Worm (Caenorhabditis elegans) whole organism, L1 larva: ENCODE measurements around the gene F56D2.2.

Experiments
- C04F5.9 ChIP-seq: sonication (generic microtip); optimal IDR thresholded peaks from 2 replicates; lab custom pipeline; 2016; ENCODE audit warnings: missing genetic modification characterization, missing compliant biosample characterization
- C34B4.2 ChIP-seq: sonication (generic microtip); optimal IDR thresholded peaks from 2 replicates; lab custom pipeline; 2017; ENCODE audit warnings: mild to moderate bottlenecking, missing genetic modification characterization, missing compliant biosample characterization
- Y116A8C.19 ChIP-seq: sonication (generic microtip); optimal IDR thresholded peaks from 2 replicates; lab custom pipeline; 2016; ENCODE audit warnings: missing compliant biosample characterization, missing genetic modification characterization, borderline replicate concordance
- aly-2 ChIP-seq: fragments of 150-350 bp; optimal IDR thresholded peaks from 2 replicates; lab custom pipeline; 2014; ENCODE audit warnings: missing biosample characterization, missing genetic modification characterization
- ama-1 ChIP-seq: fragments of 150-350 bp; optimal IDR thresholded peaks from 2 replicates; lab custom pipeline; 2014
- ceh-63 ChIP-seq: fragments of 200-800 bp; sonication (Bioruptor generic); optimal IDR thresholded peaks from 2 replicates; lab custom pipeline; 2018; ENCODE audit warnings: mild to moderate bottlenecking, missing genetic modification characterization, missing compliant biosample characterization
- ceh-8 ChIP-seq: fragments of 200-800 bp; sonication (Bioruptor generic); optimal IDR thresholded peaks from 2 replicates; lab custom pipeline; 2018; ENCODE audit warnings: mild to moderate bottlenecking, missing genetic modification characterization, moderate library complexity, missing compliant biosample characterization
- ceh-82 ChIP-seq, 3 experiments: fragments of 150-350 bp in 1 of 3; sonication (generic microtip) in 2 of 3; optimal IDR thresholded peaks; 2 replicates each; lab custom pipeline; 2014 to 2017; ENCODE audit warnings: missing biosample characterization in 3 of 3, missing genetic modification characterization in 3 of 3
- ceh-90 ChIP-seq: sonication (generic microtip); optimal IDR thresholded peaks from 2 replicates; lab custom pipeline; 2016; ENCODE audit warnings: missing genetic modification characterization, missing compliant biosample characterization
- dpl-1 ChIP-seq, 3 experiments: fragments of 150-350 bp in 2 of 3; sonication (generic microtip) in 1 of 3; optimal IDR thresholded peaks; 2 replicates each; lab custom pipeline; 2014 to 2017; ENCODE audit warnings: missing biosample characterization in 3 of 3, missing genetic modification characterization in 3 of 3, missing genetic modification reagents in 3 of 3
- dsc-1 ChIP-seq: sonication (generic microtip); optimal IDR thresholded peaks from 2 replicates; lab custom pipeline; 2016; ENCODE audit warnings: mild to moderate bottlenecking, missing genetic modification characterization, missing compliant biosample characterization
- efl-1 ChIP-seq, 4 experiments: fragments of 150-350 bp; optimal IDR thresholded peaks in 3 of 4; peaks in 1 of 4; 1 replicate in 1 of 4; 2 replicates in 3 of 4; lab custom pipeline; 2014; ENCODE audit warnings: missing biosample characterization in 2 of 4, missing genetic modification characterization in 2 of 4, missing genetic modification reagents in 2 of 4
- efl-3 ChIP-seq: fragments of 200-800 bp; sonication (Bioruptor generic); optimal IDR thresholded peaks from 2 replicates; lab custom pipeline; 2018; ENCODE audit warnings: mild to moderate bottlenecking, missing genetic modification characterization, missing compliant biosample characterization
- egl-27 ChIP-seq, 2 experiments: fragments of 150-350 bp in 1 of 2; sonication (generic microtip); optimal IDR thresholded peaks; 3 replicates each; lab custom pipeline; 2017 to 2018; ENCODE audit warnings: missing biosample characterization in 2 of 2, missing genetic modification characterization in 2 of 2, missing genetic modification reagents in 2 of 2
- elt-3 ChIP-seq, 6 experiments: fragments of 150-350 bp in 1 of 6; sonication (generic microtip); optimal IDR thresholded peaks; 2 replicates each; lab custom pipeline; 2017 to 2018; ENCODE audit warnings: missing biosample characterization in 6 of 6, missing genetic modification characterization in 6 of 6, inconsistent platforms in 1 of 6
- fkh-10 ChIP-seq: sonication (generic microtip); optimal IDR thresholded peaks from 2 replicates; lab custom pipeline; 2017; ENCODE audit warnings: missing biosample characterization, missing genetic modification reagents, missing genetic modification characterization
- fkh-8 ChIP-seq: sonication (generic microtip); optimal IDR thresholded peaks from 2 replicates; lab custom pipeline; 2016; ENCODE audit warnings: mild to moderate bottlenecking, missing genetic modification characterization, missing compliant biosample characterization
- jun-1 ChIP-seq: fragments of 150-350 bp; optimal IDR thresholded peaks from 2 replicates; lab custom pipeline; 2014; ENCODE audit warnings: missing biosample characterization, missing genetic modification reagents, missing genetic modification characterization
- lin-14 ChIP-seq: fragments of 200-800 bp; sonication (Bioruptor generic); optimal IDR thresholded peaks from 2 replicates; lab custom pipeline; 2018; ENCODE audit warnings: mild to moderate bottlenecking, missing genetic modification characterization, moderate library complexity, missing compliant biosample characterization
- mab-9 ChIP-seq: fragments of 200-800 bp; sonication (Bioruptor generic); IDR thresholded peaks from 2 replicates; pipeline ENCODE4 v1.3.6; 2022; ENCODE audit warnings: missing genetic modification reagents, missing genetic modification characterization, missing compliant biosample characterization
- mdl-1 ChIP-seq, 2 experiments: fragments of 150-350 bp; optimal IDR thresholded peaks; 2 replicates each; lab custom pipeline; 2014 to 2017; ENCODE audit warnings: missing biosample characterization in 2 of 2, missing genetic modification characterization in 2 of 2, inconsistent platforms in 1 of 2
- nhr-11 ChIP-seq: fragments of 150-350 bp; optimal IDR thresholded peaks from 2 replicates; lab custom pipeline; 2014; ENCODE audit warnings: missing biosample characterization, missing genetic modification characterization
- nhr-12 ChIP-seq: sonication (generic microtip); optimal IDR thresholded peaks from 2 replicates; lab custom pipeline; 2017; ENCODE audit warnings: missing biosample characterization, missing genetic modification characterization
- nhr-28 ChIP-seq: fragments of 150-350 bp; optimal IDR thresholded peaks from 2 replicates; lab custom pipeline; 2014; ENCODE audit warnings: missing biosample characterization, missing genetic modification characterization
- nhr-47 ChIP-seq: sonication (generic microtip); optimal IDR thresholded peaks from 2 replicates; lab custom pipeline; 2016; ENCODE audit warnings: mild to moderate bottlenecking, missing genetic modification characterization, moderate library complexity, missing compliant biosample characterization
- nhr-71 ChIP-seq: sonication (generic microtip); optimal IDR thresholded peaks from 2 replicates; lab custom pipeline; 2016; ENCODE audit warnings: mild to moderate bottlenecking, missing genetic modification characterization, moderate library complexity, missing compliant biosample characterization
- nhr-76 ChIP-seq: sonication (generic microtip); optimal IDR thresholded peaks from 2 replicates; lab custom pipeline; 2017; ENCODE audit warnings: missing biosample characterization, missing genetic modification characterization
- pag-3 ChIP-seq: sonication (generic microtip); optimal IDR thresholded peaks from 2 replicates; lab custom pipeline; 2017; ENCODE audit warnings: missing genetic modification characterization, mild to moderate bottlenecking, missing compliant biosample characterization, antibody characterized with exemption, borderline replicate concordance; ENCODE audit not compliant: insufficient read depth
- pax-3 ChIP-seq: fragments of 200-800 bp; sonication (Bioruptor generic); optimal IDR thresholded peaks from 2 replicates; lab custom pipeline; 2018; ENCODE audit warnings: mild to moderate bottlenecking, missing genetic modification characterization, moderate library complexity, missing compliant biosample characterization
- pqm-1 ChIP-seq: sonication (generic microtip); optimal IDR thresholded peaks from 3 replicates; lab custom pipeline; 2017; ENCODE audit warnings: missing biosample characterization, missing genetic modification characterization
- rnt-1 ChIP-seq: sonication (generic microtip); optimal IDR thresholded peaks from 2 replicates; lab custom pipeline; 2016; ENCODE audit warnings: mild to moderate bottlenecking, missing genetic modification characterization, moderate library complexity, missing compliant biosample characterization
- sox-4 ChIP-seq: sonication (generic microtip); optimal IDR thresholded peaks from 2 replicates; lab custom pipeline; 2016; ENCODE audit warnings: missing genetic modification characterization, missing compliant biosample characterization
- sptf-1 ChIP-seq: fragments of 150-350 bp; optimal IDR thresholded peaks from 2 replicates; lab custom pipeline; 2014; ENCODE audit warnings: missing biosample characterization, missing genetic modification characterization
- sup-37 ChIP-seq: fragments of 200-800 bp; sonication (Bioruptor generic); optimal IDR thresholded peaks from 2 replicates; lab custom pipeline; 2018; ENCODE audit warnings: mild to moderate bottlenecking, missing genetic modification characterization, missing compliant biosample characterization
- swsn-7 ChIP-seq: sonication (generic microtip); optimal IDR thresholded peaks from 2 replicates; lab custom pipeline; 2016; ENCODE audit warnings: missing genetic modification characterization, missing compliant biosample characterization
- tbx-2 ChIP-seq: sonication (generic microtip); optimal IDR thresholded peaks from 2 replicates; lab custom pipeline; 2016; ENCODE audit warnings: missing genetic modification characterization, missing compliant biosample characterization
- unc-130 ChIP-seq: fragments of 150-350 bp; optimal IDR thresholded peaks from 2 replicates; lab custom pipeline; 2017; ENCODE audit warnings: missing biosample characterization, missing genetic modification characterization, inconsistent platforms
- unc-30 ChIP-seq: sonication (generic microtip); optimal IDR thresholded peaks from 2 replicates; lab custom pipeline; 2017; ENCODE audit warnings: missing biosample characterization, missing genetic modification characterization
- unc-62 ChIP-seq: fragments of 150-350 bp; optimal IDR thresholded peaks from 2 replicates; lab custom pipeline; 2014; ENCODE audit warnings: missing biosample characterization, missing genetic modification reagents, missing genetic modification characterization
- unc-98 ChIP-seq: fragments of 200-800 bp; sonication (Bioruptor generic); IDR thresholded peaks from 2 replicates; pipeline ENCODE4 v1.3.6; 2022; ENCODE audit warnings: missing genetic modification characterization, missing compliant biosample characterization
- vab-15 ChIP-seq: sonication (generic microtip); optimal IDR thresholded peaks from 2 replicates; lab custom pipeline; 2017; ENCODE audit warnings: missing genotype, mild to moderate bottlenecking, missing genetic modification characterization, missing compliant biosample characterization
- ztf-4 ChIP-seq: fragments of 150-350 bp; optimal IDR thresholded peaks from 2 replicates; lab custom pipeline; 2014; ENCODE audit warnings: missing biosample characterization, missing genetic modification characterization

Gene F56D2.2

ce11 chrIII:5582766-5583165 lies 4.3 kb upstream of the F56D2.2 start, which contains the start of the genes F56D2.8 and uev-2:
Gene F56D2.8, minus strand, starts transcription at chrIII:5582866.
Gene uev-2, plus strand, starts transcription at chrIII:5583125.
- TF ChIP-seq sox-4 (tag; lab: Kevin White, UChicago), result no peak
- TF ChIP-seq fkh-8 (tag; lab: Kevin White, UChicago), result peak; percentile 57
- TF ChIP-seq ceh-8 (GFP tag; lab: Kevin White, UChicago), result no peak
- no peak for TF ChIP-seq Y116A8C.19 (tag; lab: Kevin White, UChicago)
- TF ChIP-seq pag-3 (tag; lab: Kevin White, UChicago), result no peak
- TF ChIP-seq dsc-1 (tag; lab: Kevin White, UChicago), result peak; percentile 25
- no peak for TF ChIP-seq C04F5.9 (tag; lab: Kevin White, UChicago)
- TF ChIP-seq fkh-10 (GFP tag; lab: Kevin White, UChicago), result no peak
- TF ChIP-seq C34B4.2 (tag; lab: Kevin White, UChicago), result no peak
- no peak for TF ChIP-seq ceh-63 (GFP tag; lab: Kevin White, UChicago)

- TF ChIP-seq elt-3 (tag; optimal IDR thresholded peaks at IDR 0.05; lab: Kevin White, UChicago) (no peak), nhr-76 (tag; lab: Kevin White, UChicago) (no peak), sptf-1 (no peak)
Measured at ce11 chrIII:5584647-5585046, 2.4 kb upstream of the F56D2.2 start, which contains the start of gene F56D2.3. Gene F56D2.3, plus strand, starts transcription at chrIII:5584947.

- no peak for TF ChIP-seq ztf-4 (tag; lab: Kevin White, UChicago)
- no peak for TF ChIP-seq efl-1 (optimal IDR thresholded peaks at IDR 0.05; lab: Kevin White, UChicago)
- TF ChIP-seq efl-1 (GFP tag; optimal IDR thresholded peaks at IDR 0.05 in 1 of 2; lab: Kevin White, UChicago), result peak in 1 of 2 experiments; percentile 82
Measured at ce11 chrIII:5585711-5586110, 1.4 kb upstream of the F56D2.2 start.

- no peak for TF ChIP-seq Y116A8C.19 (tag; lab: Kevin White, UChicago)
- TF ChIP-seq aly-2 (tag; lab: Kevin White, UChicago), result peak; percentile 27
- TF ChIP-seq, all 84 proteins: peak for 1
Measured at ce11 chrIII:5588746-5589145, 1.7 kb downstream of the F56D2.2 start.

ce11 chrIII:5591668-5592149 lies 4.6 kb downstream of the F56D2.2 start, which contains the start of the genes ddx-15 and ucr-1:
Gene ddx-15, minus strand, starts transcription at chrIII:5591718.
Gene ucr-1, plus strand, starts transcription at chrIII:5592135.
- TF ChIP-seq ceh-8 (GFP tag; lab: Kevin White, UChicago) (no peak), dpl-1 (GFP tag; optimal IDR thresholded peaks at IDR 0.05; lab: Kevin White, UChicago) (peak; percentile 69 to 78 (median 72)), lin-14 (GFP tag; lab: Kevin White, UChicago) (peak; percentile 75), nhr-28 (tag; lab: Kevin White, UChicago) (no peak), sup-37 (no peak), nhr-12 (tag; lab: Kevin White, UChicago) (no peak), rnt-1 (tag; lab: Kevin White, UChicago) (peak; percentile 73), ztf-4 (tag; lab: Kevin White, UChicago) (no peak), ceh-63 (GFP tag; lab: Kevin White, UChicago) (no peak), vab-15 (peak; percentile 17), tbx-2 (tag; lab: Kevin White, UChicago) (peak; percentile 55), pax-3 (tag; lab: Kevin White, UChicago) (peak; percentile 15), jun-1 (tag; lab: Kevin White, UChicago) (peak; percentile 22), swsn-7 (peak; percentile 66), mdl-1 (tag; optimal IDR thresholded peaks at IDR 0.05; lab: Kevin White, UChicago) (peak in 1 of 2 experiments; percentile 46), nhr-11 (no peak), unc-62 (no peak), nhr-47 (tag; lab: Kevin White, UChicago) (peak; percentile 78), ama-1 (lab: Kevin White, UChicago) (no peak), unc-130 (tag; lab: Kevin White, UChicago) (peak; percentile 78), ceh-90 (tag; lab: Kevin White, UChicago) (no peak), C04F5.9 (tag; lab: Kevin White, UChicago) (peak; percentile 0), ceh-82 (tag; optimal IDR thresholded peaks at IDR 0.05; lab: Kevin White, UChicago) (peak; percentile 1 to 79 (median 37)), unc-98 (GFP tag; lab: Robert Waterston, UW) (no peak), pqm-1 (no peak), mab-9 (GFP tag; lab: Robert Waterston, UW) (no peak), nhr-71 (tag; lab: Kevin White, UChicago) (peak; percentile 83), egl-27 (tag; optimal IDR thresholded peaks at IDR 0.05; lab: Kevin White, UChicago) (no peak), Y116A8C.19 (tag; lab: Kevin White, UChicago) (no peak), unc-30 (no peak), efl-3 (no peak)
